Worm (Caenorhabditis elegans) whole organism, L4 larva: ENCODE results near the gene B0284.3.

Experiments used
- F44E2.7 ChIP-seq: fragments of 200-800 bp; sonication (Bioruptor generic); IDR thresholded peaks from 2 replicates; pipeline ENCODE4 v2.1.2; 2022; ENCODE audit warnings: missing genetic modification characterization, missing compliant biosample characterization
- F49E8.2 ChIP-seq: sonication (generic microtip); optimal IDR thresholded peaks from 2 replicates; lab custom pipeline; 2016; ENCODE audit warnings: missing compliant biosample characterization, mild to moderate bottlenecking, missing genetic modification characterization, borderline replicate concordance
- Y105C5A.15 ChIP-seq: fragments of 200-800 bp; sonication (Bioruptor generic); IDR thresholded peaks from 2 replicates; pipeline ENCODE4 v1.3.6; 2022; ENCODE audit warnings: missing genetic modification characterization, missing compliant biosample characterization
- ama-1 ChIP-seq: fragments of 150-350 bp; optimal IDR thresholded peaks from 2 replicates; lab custom pipeline; 2014; ENCODE audit warnings: inconsistent platforms, mixed read lengths
- daf-12 ChIP-seq: fragments of 150-350 bp; optimal IDR thresholded peaks from 2 replicates; lab custom pipeline; 2014; ENCODE audit warnings: missing biosample characterization, missing genetic modification reagents, missing genetic modification characterization
- lin-13 ChIP-seq: fragments of 150-350 bp; optimal IDR thresholded peaks from 2 replicates; lab custom pipeline; 2014; ENCODE audit warnings: missing biosample characterization, missing genetic modification reagents, missing genetic modification characterization
- lin-38 ChIP-seq: fragments of 200-800 bp; sonication (Bioruptor generic); IDR thresholded peaks from 2 replicates; pipeline ENCODE4 v1.3.6; 2022; ENCODE audit warnings: missing genetic modification reagents, missing genetic modification characterization, missing compliant biosample characterization
- skn-1 ChIP-seq: fragments of 150-350 bp; optimal IDR thresholded peaks from 2 replicates; lab custom pipeline; 2014; ENCODE audit warnings: missing biosample characterization, missing genetic modification characterization

- TF ChIP-seq skn-1 (tag; lab: Kevin White, UChicago) (no peak), lin-38 (GFP tag; lab: Robert Waterston, UW) (peak; percentile 82), ama-1 (lab: Kevin White, UChicago) (no peak), Y105C5A.15 (no peak), F44E2.7 (GFP tag; lab: Robert Waterston, UW) (no peak), F49E8.2 (tag; lab: Kevin White, UChicago) (no peak), lin-13 (no peak), daf-12 (tag; lab: Kevin White, UChicago) (no peak)
Observed at ce11 chrIII:4404339-4404836, 24.8 kb upstream of the B0284.3 start, which contains the start of the genes R07E5.17 and snfc-5.
